Worm (Caenorhabditis elegans): ENCODE results near the gene str-47.

DNA sequence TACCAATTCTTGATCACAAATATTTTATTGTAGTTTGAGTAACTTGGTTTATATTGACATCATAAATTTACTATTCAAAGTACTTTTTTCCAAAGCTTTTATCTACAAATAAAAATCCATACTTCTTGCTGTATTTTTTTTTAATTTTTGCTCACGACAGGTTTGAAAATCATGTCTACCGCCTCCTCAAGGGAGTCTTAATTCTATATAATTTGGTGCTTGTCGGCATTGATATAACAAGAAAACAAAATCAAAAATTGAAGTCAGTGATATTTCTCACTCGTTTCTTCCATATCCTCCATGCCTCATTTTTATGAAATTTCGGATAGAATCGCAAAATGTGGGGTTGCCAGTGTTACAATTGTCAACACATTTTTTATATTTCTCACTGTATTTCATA lies at the start of gene str-47:
- no peak for TF ChIP-seq ama-1 (optimal IDR thresholded peaks at IDR 0.05)
- no peak for TF ChIP-seq aly-2 (tag; optimal IDR thresholded peaks at IDR 0.05)
- TF ChIP-seq unc-62 (GFP tag; optimal IDR thresholded peaks at IDR 0.05): no peak
- no peak for TF ChIP-seq skn-1 (tag; optimal IDR thresholded peaks at IDR 0.05)
- no peak for TF ChIP-seq elt-3 (tag; optimal IDR thresholded peaks at IDR 0.05)
